Worm (Caenorhabditis elegans): ENCODE results near the gene B0432.11.

The B0432.11 gene

ce11 chrII:325639-326350, 31.3 kb upstream of the B0432.11 start, which contains the start of gene sgcb-1:
sgcb-1 (plus strand) TSS chrII:326300.
- TF ChIP-seq F37B4.10 (GFP tag; IDR thresholded peaks at IDR 0.05) (no peak), hmg-1.2 (GFP tag; IDR thresholded peaks at IDR 0.05) (peak; percentile 70)

ce11 chrII:323048-323776, 28.7 kb upstream of the B0432.11 start, which contains the start of gene K01A2.10:
K01A2.10 (minus strand) TSS chrII:323098.
- peak; percentile 37 for TF ChIP-seq K12H6.12 (tag; optimal IDR thresholded peaks at IDR 0.05)
- no peak for TF ChIP-seq pbrm-1 (GFP tag; IDR thresholded peaks at IDR 0.05)
- TF ChIP-seq snpc-1.3 (tag; optimal IDR thresholded peaks at IDR 0.05; ENCODE audit: insufficient read depth): no peak
- no peak for TF ChIP-seq mcd-1 (GFP tag; IDR thresholded peaks at IDR 0.05)
- TF ChIP-seq F52B5.7 (tag; optimal IDR thresholded peaks at IDR 0.05): no peak
- no peak for TF ChIP-seq hmg-20 (GFP tag; IDR thresholded peaks at IDR 0.05)
- TF ChIP-seq aptf-2 (GFP tag; conservative IDR thresholded peaks at IDR 0.05): no peak
- peak in 1 of 3 experiments; percentile 30 for TF ChIP-seq lin-35 (GFP tag; optimal IDR thresholded peaks at IDR 0.05)
- TF ChIP-seq pha-4 (tag; optimal IDR thresholded peaks at IDR 0.05): no peak
- no peak for TF ChIP-seq ets-4 (GFP tag; optimal IDR thresholded peaks at IDR 0.05)
- TF ChIP-seq madf-3 (GFP tag; IDR thresholded peaks at IDR 0.05): no peak
- TF ChIP-seq ceh-27 (GFP tag; optimal IDR thresholded peaks at IDR 0.05): peak; percentile 31
- peak; percentile 16; the same call in 1 of the 2 replicates for TF ChIP-seq hmg-1.2 (GFP tag; IDR thresholded peaks at IDR 0.05)
- peak; percentile 3 for TF ChIP-seq attf-5 (GFP tag; optimal IDR thresholded peaks at IDR 0.05)
- TF ChIP-seq B0035.1 (tag; optimal IDR thresholded peaks at IDR 0.05): no peak
- TF ChIP-seq F23B12.7 (tag; optimal IDR thresholded peaks at IDR 0.05; ENCODE audit: insufficient read depth): no peak

ce11 chrII:321183-321582, 26.7 kb upstream of the B0432.11 start:
- TF ChIP-seq B0336.3 (GFP tag; IDR thresholded peaks at IDR 0.05) (0 out of 2 replicates have a peak, but pooled peaks have one; percentile 13), hmg-1.2 (GFP tag; IDR thresholded peaks at IDR 0.05) (0 out of 2 replicates have a peak, but pooled peaks have one; percentile 2), nfya-1 (tag; optimal IDR thresholded peaks at IDR 0.05; ENCODE audit: borderline replicate concordance, insufficient read depth) (no peak), ccch-3 (GFP tag; optimal IDR thresholded peaks at IDR 0.05) (no peak), attf-6 (GFP tag; IDR thresholded peaks at IDR 0.05) (no peak)

- TF ChIP-seq hmg-1.2 (GFP tag; IDR thresholded peaks at IDR 0.05) (0 out of 2 replicates have a peak, but pooled peaks have one; percentile 19), F22D6.2 (tag; optimal IDR thresholded peaks at IDR 0.05) (no peak)
Observed at ce11 chrII:320783-321182, 26.3 kb upstream of the B0432.11 start.

ce11 chrII:319459-319858, 25.0 kb upstream of the B0432.11 start, which contains the start of gene far-7:
far-7 (plus strand) TSS chrII:319789.
- TF ChIP-seq ceh-27 (GFP tag; optimal IDR thresholded peaks at IDR 0.05): no peak
- TF ChIP-seq unc-62 (GFP tag; optimal IDR thresholded peaks at IDR 0.05): no peak
- TF ChIP-seq lag-1 (GFP tag; IDR thresholded peaks at IDR 0.05): no peak
- TF ChIP-seq ama-1 (optimal IDR thresholded peaks at IDR 0.05): no peak
- no peak for TF ChIP-seq ama-1 (GFP tag; optimal IDR thresholded peaks at IDR 0.05)
- TF ChIP-seq egrh-3 (GFP tag; IDR thresholded peaks at IDR 0.05): no peak
- TF ChIP-seq K12H6.12 (tag; optimal IDR thresholded peaks at IDR 0.05): no peak
- no peak for TF ChIP-seq C17E4.6 (GFP tag; IDR thresholded peaks at IDR 0.05)
- TF ChIP-seq F55B11.4 (tag; optimal IDR thresholded peaks at IDR 0.05; ENCODE audit: borderline replicate concordance, insufficient read depth): no peak
- TF ChIP-seq egl-44 (GFP tag; IDR thresholded peaks at IDR 0.05): no peak
- TF ChIP-seq fkh-3 (tag; optimal IDR thresholded peaks at IDR 0.05): no peak
- TF ChIP-seq ztf-26 (tag; optimal IDR thresholded peaks at IDR 0.05): no peak
- no peak for TF ChIP-seq ztf-25 (GFP tag; IDR thresholded peaks at IDR 0.05)
- TF ChIP-seq F39B2.1 (GFP tag; IDR thresholded peaks at IDR 0.05): no peak
- TF ChIP-seq egl-18 (GFP tag; IDR thresholded peaks at IDR 0.05): no peak
- no peak for TF ChIP-seq aptf-2 (GFP tag; conservative IDR thresholded peaks at IDR 0.05)
- no peak for TF ChIP-seq nhr-80 (tag; optimal IDR thresholded peaks at IDR 0.05)
- no peak for TF ChIP-seq xnd-1 (tag; optimal IDR thresholded peaks at IDR 0.05)
- no peak for TF ChIP-seq B0035.1 (tag; optimal IDR thresholded peaks at IDR 0.05)

All from whole organism, young adult.